Worm (Caenorhabditis elegans): ENCODE measurements around the gene let-756.

DNA sequence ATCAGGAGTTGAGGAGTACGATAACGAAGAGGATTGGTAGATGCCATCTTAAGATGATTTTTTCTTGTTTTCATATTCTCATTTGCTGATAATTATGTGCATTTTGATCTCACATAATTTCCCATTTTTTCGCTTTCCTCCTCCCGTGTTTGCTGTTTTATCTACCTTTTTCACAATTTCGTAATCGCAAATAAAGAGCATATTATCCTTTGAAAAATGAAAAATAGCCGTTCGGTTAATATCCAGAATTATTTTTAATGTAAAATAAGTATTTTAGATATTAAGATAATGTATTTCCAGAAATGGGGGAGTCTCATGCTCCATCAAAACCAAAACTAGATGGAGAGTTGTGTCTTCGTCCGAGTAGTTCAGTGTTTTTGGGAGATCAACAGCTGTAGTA, 26.0 kb downstream of the let-756 start, which contains the start of gene vps-16:
- TF ChIP-seq cog-1 (tag; optimal IDR thresholded peaks at IDR 0.05) (no peak), ztf-23 (GFP tag; IDR thresholded peaks at IDR 0.05) (no peak), med-1 (GFP tag; optimal IDR thresholded peaks at IDR 0.05; ENCODE audit: insufficient read depth) (no peak), flt-1 (GFP tag; IDR thresholded peaks at IDR 0.05) (no peak)

All from whole organism, midembryonic.